Worm (Caenorhabditis elegans): Measurements from ENCODE around the gene nspc-18.

nspc-18 gene

ce11 chrX:14505578-14506353 lies 21.7 kb downstream of the nspc-18 start:
- TF ChIP-seq blmp-1 (tag; optimal IDR thresholded peaks at IDR 0.05) (no peak), mls-2 (tag; optimal IDR thresholded peaks at IDR 0.05) (no peak), cnd-1 (tag; optimal IDR thresholded peaks at IDR 0.05) (peak; percentile 10), mab-5 (tag; optimal IDR thresholded peaks at IDR 0.05) (no peak), snpc-4 (tag; optimal IDR thresholded peaks at IDR 0.05) (no peak), flh-1 (GFP tag; optimal IDR thresholded peaks at IDR 0.05) (no peak), sptf-1 (tag; optimal IDR thresholded peaks at IDR 0.05) (no peak), M03D4.4 (tag; optimal IDR thresholded peaks at IDR 0.05) (peak; percentile 52), bed-3 (GFP tag; optimal IDR thresholded peaks at IDR 0.05) (no peak)

DNA sequence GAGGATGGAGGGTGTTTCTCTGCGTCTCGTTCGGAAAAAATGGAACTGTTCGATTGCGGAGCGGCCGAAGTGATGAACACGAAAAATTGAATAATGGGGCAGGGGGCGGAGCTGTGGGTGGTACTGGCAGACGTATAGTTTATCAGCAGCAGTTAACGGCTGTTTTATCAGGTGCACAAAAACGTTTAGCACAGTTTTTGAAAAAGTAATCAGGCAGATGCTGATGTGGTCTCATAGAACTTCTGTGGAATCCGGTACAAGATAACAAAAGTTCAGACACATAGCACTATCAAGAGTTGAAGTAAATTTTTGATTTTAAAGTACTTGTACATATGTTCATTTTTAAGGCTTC lies 22.9 kb downstream of the nspc-18 start:
- TF ChIP-seq ceh-83 (GFP tag; optimal IDR thresholded peaks at IDR 0.05) (no peak), M03D4.4 (tag; optimal IDR thresholded peaks at IDR 0.05) (no peak), cnd-1 (tag; optimal IDR thresholded peaks at IDR 0.05) (no peak), flh-1 (GFP tag; optimal IDR thresholded peaks at IDR 0.05) (no peak), ceh-39 (tag; optimal IDR thresholded peaks at IDR 0.05) (no peak), ces-1 (GFP tag; optimal IDR thresholded peaks at IDR 0.05) (no peak)

ce11 chrX:14503800-14504550 lies 23.5 kb downstream of the nspc-18 start, which contains the start of gene M163.1:
Gene M163.1, minus strand, starts transcription at chrX:14503824.
- no peak for TF ChIP-seq elt-3 (tag; optimal IDR thresholded peaks at IDR 0.05)
- TF ChIP-seq mep-1 (tag; optimal IDR thresholded peaks at IDR 0.05), result no peak
- no peak for TF ChIP-seq snpc-4 (tag; optimal IDR thresholded peaks at IDR 0.05)
- TF ChIP-seq ztf-11 (tag; optimal IDR thresholded peaks at IDR 0.05), result no peak
- TF ChIP-seq pha-4 (tag; optimal IDR thresholded peaks at IDR 0.05), result no peak
- TF ChIP-seq blmp-1 (tag; optimal IDR thresholded peaks at IDR 0.05), result no peak
- peak; percentile 61 for TF ChIP-seq unc-120 (tag; optimal IDR thresholded peaks at IDR 0.05; ENCODE audit: poor library complexity, severe bottlenecking)
- TF ChIP-seq nhr-76 (tag; optimal IDR thresholded peaks at IDR 0.05), result no peak
- TF ChIP-seq nhr-12 (tag; optimal IDR thresholded peaks at IDR 0.05), result no peak
- TF ChIP-seq unc-39 (tag; optimal IDR thresholded peaks at IDR 0.05), result no peak
- TF ChIP-seq mls-2 (tag; optimal IDR thresholded peaks at IDR 0.05), result peak; percentile 56
- peak; percentile 56 for TF ChIP-seq ham-2 (GFP tag; optimal IDR thresholded peaks at IDR 0.05)
- no peak for TF ChIP-seq ceh-39 (tag; optimal IDR thresholded peaks at IDR 0.05)
- peak; percentile 76 for TF ChIP-seq nhr-2 (tag; optimal IDR thresholded peaks at IDR 0.05)
- TF ChIP-seq cnd-1 (tag; optimal IDR thresholded peaks at IDR 0.05), result peak; percentile 16
- peak; percentile 35 for TF ChIP-seq drap-1 (GFP tag; optimal IDR thresholded peaks at IDR 0.05)
- peak; percentile 53 for TF ChIP-seq ceh-83 (GFP tag; optimal IDR thresholded peaks at IDR 0.05)
- TF ChIP-seq sptf-1 (tag; optimal IDR thresholded peaks at IDR 0.05), result peak; percentile 61
- TF ChIP-seq hlh-1 (tag; optimal IDR thresholded peaks at IDR 0.05), result peak; percentile 66
- TF ChIP-seq zip-8 (tag; optimal IDR thresholded peaks at IDR 0.05), result no peak
- TF ChIP-seq nhr-237 (tag; optimal IDR thresholded peaks at IDR 0.05), result no peak
- TF ChIP-seq lin-13 (tag; optimal IDR thresholded peaks at IDR 0.05), result no peak
- no peak for TF ChIP-seq lsy-2 (tag; optimal IDR thresholded peaks at IDR 0.05)
- peak; percentile 78 for TF ChIP-seq lin-32 (GFP tag; optimal IDR thresholded peaks at IDR 0.05)
- no peak for TF ChIP-seq sem-2 (GFP tag; optimal IDR thresholded peaks at IDR 0.05)
- no peak for TF ChIP-seq flh-1 (GFP tag; optimal IDR thresholded peaks at IDR 0.05)
- TF ChIP-seq M03D4.4 (tag; optimal IDR thresholded peaks at IDR 0.05), result peak; percentile 59
- peak; percentile 41 for TF ChIP-seq tbx-8 (GFP tag; optimal IDR thresholded peaks at IDR 0.05)
- no peak for TF ChIP-seq mab-5 (tag; optimal IDR thresholded peaks at IDR 0.05)
- TF ChIP-seq nhr-28 (tag; optimal IDR thresholded peaks at IDR 0.05), result no peak
- peak; percentile 15 for TF ChIP-seq unc-62 (GFP tag; optimal IDR thresholded peaks at IDR 0.05)
- TF ChIP-seq ces-1 (GFP tag; optimal IDR thresholded peaks at IDR 0.05), result no peak
- no peak for TF ChIP-seq bed-3 (GFP tag; optimal IDR thresholded peaks at IDR 0.05)
- no peak for TF ChIP-seq elt-1 (tag; optimal IDR thresholded peaks at IDR 0.05; ENCODE audit: borderline replicate concordance, insufficient read depth)
- no peak for TF ChIP-seq ceh-43 (GFP tag; optimal IDR thresholded peaks at IDR 0.05)

Data from whole organism, mixed stage, embryonic.